Worm (Caenorhabditis elegans) whole organism, L3 larva: Measurements from ENCODE around the gene ttm-2.

ENCODE experiments used
- R02D3.7 ChIP-seq: fragments of 150-350 bp; optimal IDR thresholded peaks from 2 replicates; lab custom pipeline; 2014; ENCODE audit warnings: missing biosample characterization, missing genetic modification characterization
- ama-1 ChIP-seq: fragments of 150-350 bp; optimal IDR thresholded peaks from 2 replicates; lab custom pipeline; 2018
- fos-1 ChIP-seq: fragments of 150-350 bp; optimal IDR thresholded peaks from 2 replicates; lab custom pipeline; 2014; ENCODE audit warnings: missing biosample characterization, missing genetic modification characterization
- nhr-77 ChIP-seq: fragments of 150-350 bp; optimal IDR thresholded peaks from 2 replicates; lab custom pipeline; 2014; ENCODE audit warnings: missing biosample characterization, missing genetic modification characterization
- pha-4 ChIP-seq: fragments of 150-350 bp; optimal IDR thresholded peaks from 2 replicates; lab custom pipeline; 2014; ENCODE audit warnings: missing biosample characterization, missing genetic modification reagents, missing genetic modification characterization
- skn-1 ChIP-seq: fragments of 150-350 bp; optimal IDR thresholded peaks from 2 replicates; lab custom pipeline; 2014; ENCODE audit warnings: missing biosample characterization, missing genetic modification characterization
- tbx-2 ChIP-seq: sonication (generic microtip); optimal IDR thresholded peaks from 2 replicates; lab custom pipeline; 2016; ENCODE audit warnings: mild to moderate bottlenecking, missing genetic modification characterization, missing compliant biosample characterization
- zag-1 ChIP-seq: fragments of 150-350 bp; optimal IDR thresholded peaks from 2 replicates; lab custom pipeline; 2014; ENCODE audit warnings: missing biosample characterization, missing genetic modification characterization
- ztf-11 ChIP-seq: fragments of 150-350 bp; optimal IDR thresholded peaks from 2 replicates; lab custom pipeline; 2014; ENCODE audit warnings: missing biosample characterization, missing genetic modification characterization

DNA sequence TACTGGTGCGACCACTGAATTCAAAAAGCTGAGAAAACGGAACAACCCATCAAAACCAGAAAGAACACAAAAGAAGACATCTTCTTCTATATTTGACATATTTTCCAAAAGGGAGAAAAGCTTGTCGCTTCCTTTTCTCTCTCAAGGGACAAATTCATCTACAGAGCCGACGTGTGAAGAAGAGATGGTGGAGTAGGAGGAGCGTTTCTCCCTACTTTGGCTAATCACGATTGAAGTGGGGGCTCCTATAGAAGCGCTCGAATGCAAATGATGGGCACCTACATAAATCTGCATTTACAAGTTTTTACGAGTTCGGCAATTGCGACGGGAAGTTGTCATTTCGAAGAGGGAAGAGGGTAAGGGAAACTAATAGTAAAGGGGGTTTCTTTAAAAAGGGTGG, 40.1 kb upstream of the ttm-2 start:
- TF ChIP-seq nhr-77 (no peak), skn-1 (tag; lab: Kevin White, UChicago) (no peak), tbx-2 (tag; lab: Kevin White, UChicago) (no peak), ama-1 (lab: Kevin White, UChicago) (no peak), pha-4 (tag; lab: Kevin White, UChicago) (no peak), fos-1 (no peak), zag-1 (tag; lab: Kevin White, UChicago) (no peak), ztf-11 (tag; lab: Kevin White, UChicago) (no peak), R02D3.7 (no peak)
